Fruit fly (Drosophila melanogaster) S2 (cell line): Measurements from ENCODE around the gene Rala.

ENCODE experiments used
- CG8478 ChIP-seq: fragments of >200 bp; optimal IDR thresholded peaks from 2 replicates; lab custom pipeline; 2018
- CTCF ChIP-seq, 2 experiments: fragments of >200 bp; optimal IDR thresholded peaks; 2 replicates each; lab custom pipeline; 2018

dm6 chrX:3691623-3692553 lies 27.5 kb downstream of the Rala start:
- no peak for TF ChIP-seq CTCF (optimal IDR thresholded peaks at IDR 0.05; lab: Kevin White, UChicago)
- TF ChIP-seq CG8478 (lab: Kevin White, UChicago), result no peak
